Worm (Caenorhabditis elegans) whole organism, midembryonic: ENCODE results near the gene C01G12.7.

Experiments
- flt-1 ChIP-seq: fragments of 200-800 bp; sonication (Bioruptor generic); IDR thresholded peaks from 2 replicates; pipeline ENCODE4 v1.3.6; 2022; ENCODE audit warnings: missing genetic modification characterization, missing compliant biosample characterization
- klf-2 ChIP-seq: fragments of 200-800 bp; sonication (Bioruptor generic); conservative IDR thresholded peaks from 2 replicates; pipeline ENCODE4 v1.3.6; 2022; ENCODE audit warnings: missing genetic modification reagents, missing genetic modification characterization, missing compliant biosample characterization
- med-1 ChIP-seq: sonication (generic microtip); optimal IDR thresholded peaks from 2 replicates; lab custom pipeline; 2017; ENCODE audit warnings: missing genetic modification characterization, mild to moderate bottlenecking, missing compliant biosample characterization, antibody characterized with exemption, missing genetic modification reagents; ENCODE audit not compliant: insufficient read depth
- ref-1 ChIP-seq: fragments of 200-800 bp; sonication (Bioruptor generic); conservative IDR thresholded peaks from 2 replicates; pipeline ENCODE4 v1.3.6; 2022; ENCODE audit warnings: missing genetic modification reagents, missing genetic modification characterization, missing compliant biosample characterization
- tab-1 ChIP-seq: fragments of 200-800 bp; sonication (Bioruptor generic); IDR thresholded peaks from 2 replicates; pipeline ENCODE4 v1.3.6; 2022; ENCODE audit warnings: missing genetic modification characterization, missing compliant biosample characterization
- ztf-23 ChIP-seq: fragments of 200-800 bp; sonication (Bioruptor generic); IDR thresholded peaks from 2 replicates; pipeline ENCODE4 v1.3.6; 2022; ENCODE audit warnings: missing genetic modification reagents, missing genetic modification characterization, missing compliant biosample characterization
- ztf-29 ChIP-seq: fragments of 200-800 bp; sonication (Bioruptor generic); IDR thresholded peaks from 2 replicates; pipeline ENCODE4 v1.3.6; 2022; ENCODE audit warnings: missing genetic modification reagents, missing genetic modification characterization, missing compliant biosample characterization

DNA sequence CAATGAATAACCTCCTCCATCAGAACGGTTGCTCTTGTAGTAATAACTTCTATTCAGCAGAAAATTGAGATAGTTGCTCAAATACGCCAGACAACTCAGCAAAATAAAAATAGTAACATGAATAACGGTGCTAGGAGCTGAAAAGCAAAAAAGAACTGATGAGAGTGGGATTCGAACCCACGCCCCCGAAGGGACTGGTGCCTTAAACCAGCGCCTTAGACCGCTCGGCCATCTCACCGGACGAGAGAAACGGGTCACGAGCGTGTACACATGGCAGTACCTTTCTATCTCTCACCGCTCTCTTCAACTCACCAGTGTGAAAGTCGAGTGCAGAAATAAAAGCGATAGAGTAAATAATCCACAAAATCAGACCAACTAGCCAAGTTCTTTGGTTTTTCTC lies 43.5 kb upstream of the C01G12.7 start:
- TF ChIP-seq flt-1 (peak; percentile 84), ref-1 (peak; percentile 66), ztf-29 (GFP tag; lab: Robert Waterston, UW) (peak; percentile 82), ztf-23 (GFP tag; lab: Robert Waterston, UW) (peak; percentile 82), tab-1 (GFP tag; lab: Robert Waterston, UW) (peak; percentile 89), klf-2 (GFP tag; lab: Robert Waterston, UW) (peak; percentile 78; the same call in 1 of the 2 replicates), med-1 (GFP tag; lab: Kevin White, UChicago) (peak; percentile 3)
